Worm (Caenorhabditis elegans) whole organism, L1 larva: ENCODE results near the gene R02F11.10.

Source experiments
- C16A3.4 ChIP-seq: fragments of 150-350 bp; optimal IDR thresholded peaks from 2 replicates; lab custom pipeline; 2014; ENCODE audit warnings: missing biosample characterization, missing genetic modification characterization
- C34B4.2 ChIP-seq: sonication (generic microtip); optimal IDR thresholded peaks from 2 replicates; lab custom pipeline; 2017; ENCODE audit warnings: mild to moderate bottlenecking, missing genetic modification characterization, missing compliant biosample characterization
- F16B12.6 ChIP-seq: fragments of 150-350 bp; optimal IDR thresholded peaks from 2 replicates; lab custom pipeline; 2014; ENCODE audit warnings: missing biosample characterization, missing genetic modification characterization
- aha-1 ChIP-seq: fragments of 150-350 bp; optimal IDR thresholded peaks from 2 replicates; lab custom pipeline; 2014; ENCODE audit warnings: missing biosample characterization, missing genetic modification characterization
- ceh-90 ChIP-seq: sonication (generic microtip); optimal IDR thresholded peaks from 2 replicates; lab custom pipeline; 2016; ENCODE audit warnings: missing genetic modification characterization, missing compliant biosample characterization
- dpl-1 ChIP-seq, 3 experiments: fragments of 150-350 bp in 2 of 3; sonication (generic microtip) in 1 of 3; optimal IDR thresholded peaks; 2 replicates each; lab custom pipeline; 2014 to 2017; ENCODE audit warnings: missing biosample characterization in 3 of 3, missing genetic modification characterization in 3 of 3, missing genetic modification reagents in 3 of 3
- dsc-1 ChIP-seq: sonication (generic microtip); optimal IDR thresholded peaks from 2 replicates; lab custom pipeline; 2016; ENCODE audit warnings: mild to moderate bottlenecking, missing genetic modification characterization, missing compliant biosample characterization
- efl-1 ChIP-seq, 4 experiments: fragments of 150-350 bp; optimal IDR thresholded peaks in 3 of 4; peaks in 1 of 4; 1 replicate in 1 of 4; 2 replicates in 3 of 4; lab custom pipeline; 2014; ENCODE audit warnings: missing biosample characterization in 2 of 4, missing genetic modification characterization in 2 of 4, missing genetic modification reagents in 2 of 4
- efl-3 ChIP-seq: fragments of 200-800 bp; sonication (Bioruptor generic); optimal IDR thresholded peaks from 2 replicates; lab custom pipeline; 2018; ENCODE audit warnings: mild to moderate bottlenecking, missing genetic modification characterization, missing compliant biosample characterization
- elt-2 ChIP-seq: sonication (generic microtip); optimal IDR thresholded peaks from 2 replicates; lab custom pipeline; 2016; ENCODE audit warnings: missing genetic modification characterization, mild to moderate bottlenecking, inconsistent platforms, missing compliant biosample characterization, missing genetic modification reagents
- hlh-4 ChIP-seq: sonication (generic microtip); optimal IDR thresholded peaks from 2 replicates; lab custom pipeline; 2016; ENCODE audit warnings: mild to moderate bottlenecking, missing genetic modification characterization, missing compliant biosample characterization
- jun-1 ChIP-seq: fragments of 150-350 bp; optimal IDR thresholded peaks from 2 replicates; lab custom pipeline; 2014; ENCODE audit warnings: missing biosample characterization, missing genetic modification reagents, missing genetic modification characterization
- lin-13 ChIP-seq: fragments of 150-350 bp; optimal IDR thresholded peaks from 2 replicates; lab custom pipeline; 2014; ENCODE audit warnings: missing biosample characterization, missing genetic modification reagents, missing genetic modification characterization
- lin-14 ChIP-seq: fragments of 200-800 bp; sonication (Bioruptor generic); optimal IDR thresholded peaks from 2 replicates; lab custom pipeline; 2018; ENCODE audit warnings: mild to moderate bottlenecking, missing genetic modification characterization, moderate library complexity, missing compliant biosample characterization
- lin-35 ChIP-seq, 2 experiments: fragments of 150-350 bp; optimal IDR thresholded peaks; 2 replicates each; lab custom pipeline; 2014; ENCODE audit warnings: missing biosample characterization in 2 of 2, missing genetic modification characterization in 2 of 2, missing genetic modification reagents in 2 of 2
- lir-3 ChIP-seq: sonication (generic microtip); optimal IDR thresholded peaks from 2 replicates; lab custom pipeline; 2016; ENCODE audit warnings: mild to moderate bottlenecking, missing genetic modification characterization, moderate library complexity, missing compliant biosample characterization; ENCODE audit not compliant: poor library complexity
- mef-2 ChIP-seq: fragments of 150-350 bp; optimal IDR thresholded peaks from 2 replicates; lab custom pipeline; 2014; ENCODE audit warnings: missing biosample characterization, missing genetic modification characterization
- nhr-12 ChIP-seq: sonication (generic microtip); optimal IDR thresholded peaks from 2 replicates; lab custom pipeline; 2017; ENCODE audit warnings: missing biosample characterization, missing genetic modification characterization
- nhr-20 ChIP-seq: sonication (generic microtip); optimal IDR thresholded peaks from 2 replicates; lab custom pipeline; 2016; ENCODE audit warnings: mild to moderate bottlenecking, missing genetic modification characterization, missing compliant biosample characterization
- nhr-47 ChIP-seq: sonication (generic microtip); optimal IDR thresholded peaks from 2 replicates; lab custom pipeline; 2016; ENCODE audit warnings: mild to moderate bottlenecking, missing genetic modification characterization, moderate library complexity, missing compliant biosample characterization
- nhr-85 ChIP-seq: sonication (generic microtip); peaks from one replicate; lab custom pipeline; 2016; ENCODE audit warnings: missing genetic modification characterization, inconsistent platforms, missing compliant biosample characterization
- pax-3 ChIP-seq: fragments of 200-800 bp; sonication (Bioruptor generic); optimal IDR thresholded peaks from 2 replicates; lab custom pipeline; 2018; ENCODE audit warnings: mild to moderate bottlenecking, missing genetic modification characterization, moderate library complexity, missing compliant biosample characterization
- pqm-1 ChIP-seq: sonication (generic microtip); optimal IDR thresholded peaks from 3 replicates; lab custom pipeline; 2017; ENCODE audit warnings: missing biosample characterization, missing genetic modification characterization
- rnt-1 ChIP-seq: sonication (generic microtip); optimal IDR thresholded peaks from 2 replicates; lab custom pipeline; 2016; ENCODE audit warnings: mild to moderate bottlenecking, missing genetic modification characterization, moderate library complexity, missing compliant biosample characterization
- sptf-1 ChIP-seq: fragments of 150-350 bp; optimal IDR thresholded peaks from 2 replicates; lab custom pipeline; 2014; ENCODE audit warnings: missing biosample characterization, missing genetic modification characterization
- swsn-7 ChIP-seq: sonication (generic microtip); optimal IDR thresholded peaks from 2 replicates; lab custom pipeline; 2016; ENCODE audit warnings: missing genetic modification characterization, missing compliant biosample characterization
- tbx-2 ChIP-seq: sonication (generic microtip); optimal IDR thresholded peaks from 2 replicates; lab custom pipeline; 2016; ENCODE audit warnings: missing genetic modification characterization, missing compliant biosample characterization
- tlp-1 ChIP-seq: fragments of 150-350 bp; optimal IDR thresholded peaks from 2 replicates; lab custom pipeline; 2014; ENCODE audit warnings: missing biosample characterization, missing genetic modification characterization
- unc-30 ChIP-seq: sonication (generic microtip); optimal IDR thresholded peaks from 2 replicates; lab custom pipeline; 2017; ENCODE audit warnings: missing biosample characterization, missing genetic modification characterization
- zag-1 ChIP-seq: fragments of 150-350 bp; optimal IDR thresholded peaks from 2 replicates; lab custom pipeline; 2014; ENCODE audit warnings: missing biosample characterization, missing genetic modification characterization

Gene R02F11.10

ce11 chrV:4750294-4750693 is 38.6 kb upstream of the R02F11.10 start, which contains the start of gene C18G1.6:
TSS of gene C18G1.6 (plus strand) at chrV:4750594.
- no peak for TF ChIP-seq lin-13 (GFP tag; lab: Kevin White, UChicago)
- TF ChIP-seq C16A3.4 (tag; lab: Kevin White, UChicago), result no peak
- TF ChIP-seq efl-1 (optimal IDR thresholded peaks at IDR 0.05; lab: Kevin White, UChicago), result no peak
- no peak for TF ChIP-seq efl-1 (GFP tag; optimal IDR thresholded peaks at IDR 0.05 in 1 of 2; lab: Kevin White, UChicago)
- no peak for TF ChIP-seq aha-1 (tag; lab: Kevin White, UChicago)
- TF ChIP-seq elt-2 (tag; lab: Kevin White, UChicago), result no peak
- no peak for TF ChIP-seq tbx-2 (tag; lab: Kevin White, UChicago)
- TF ChIP-seq nhr-20 (tag; lab: Kevin White, UChicago), result no peak
- no peak for TF ChIP-seq swsn-7 (tag; lab: Kevin White, UChicago)
- TF ChIP-seq mef-2 (tag; lab: Kevin White, UChicago), result no peak
- no peak for TF ChIP-seq pqm-1 (tag; lab: Kevin White, UChicago)
- TF ChIP-seq nhr-47, result no peak
- no peak for TF ChIP-seq lin-14
- TF ChIP-seq nhr-85, result no peak
- no peak for TF ChIP-seq dpl-1 (GFP tag; optimal IDR thresholded peaks at IDR 0.05; lab: Kevin White, UChicago)
- TF ChIP-seq pax-3 (tag; lab: Kevin White, UChicago), result no peak
- no peak for TF ChIP-seq rnt-1 (tag; lab: Kevin White, UChicago)

ce11 chrV:4754123-4754522 is 34.8 kb upstream of the R02F11.10 start, which contains the start of gene hil-4:
TSS of gene hil-4 (plus strand) at chrV:4754313.
- TF ChIP-seq lin-35 (GFP tag; optimal IDR thresholded peaks at IDR 0.05; lab: Kevin White, UChicago) (no peak), dpl-1 (GFP tag; optimal IDR thresholded peaks at IDR 0.05; lab: Kevin White, UChicago) (peak in 1 of 3 experiments; percentile 18), hlh-4 (tag; lab: Kevin White, UChicago) (no peak), efl-1 (optimal IDR thresholded peaks at IDR 0.05; lab: Kevin White, UChicago) (peak in 1 of 2 experiments; percentile 21), efl-1 (GFP tag; optimal IDR thresholded peaks at IDR 0.05 in 1 of 2; lab: Kevin White, UChicago) (no peak)

DNA sequence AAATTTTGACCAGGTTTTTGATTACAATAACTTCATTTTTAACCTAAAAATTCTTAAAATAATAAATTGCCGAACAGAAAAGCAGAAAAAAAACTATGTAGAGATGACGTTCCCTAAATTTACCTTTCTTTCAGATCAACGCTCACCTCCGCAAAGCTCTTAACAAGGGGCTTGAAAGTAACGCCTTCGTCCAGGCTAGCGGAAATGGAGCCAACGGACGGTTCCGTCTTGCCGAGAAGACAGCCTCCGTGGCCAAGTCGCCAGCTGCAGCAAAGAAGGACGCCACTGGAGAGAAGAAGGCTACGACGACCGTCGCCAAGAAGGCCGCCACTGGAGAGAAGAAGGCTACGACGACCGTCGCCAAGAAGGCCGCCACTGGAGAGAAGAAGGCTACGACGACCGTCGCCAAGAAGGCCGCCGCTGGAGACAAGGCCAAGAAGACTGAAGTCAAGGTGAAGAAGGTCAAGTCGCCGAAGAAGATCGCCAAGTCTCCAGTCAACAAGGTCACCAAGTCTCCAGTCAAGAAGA is 34.2 kb upstream of the R02F11.10 start:
- TF ChIP-seq ceh-90 (no peak), C34B4.2 (tag; lab: Kevin White, UChicago) (no peak), jun-1 (tag; lab: Kevin White, UChicago) (no peak), nhr-12 (tag; lab: Kevin White, UChicago) (no peak), unc-30 (tag; lab: Kevin White, UChicago) (no peak), tlp-1 (tag; lab: Kevin White, UChicago) (no peak), zag-1 (tag; lab: Kevin White, UChicago) (no peak), rnt-1 (tag; lab: Kevin White, UChicago) (no peak)

- TF ChIP-seq dsc-1 (tag; lab: Kevin White, UChicago) (no peak), efl-1 (optimal IDR thresholded peaks at IDR 0.05; lab: Kevin White, UChicago) (peak in 1 of 2 experiments; percentile 14), efl-1 (GFP tag; optimal IDR thresholded peaks at IDR 0.05 in 1 of 2; lab: Kevin White, UChicago) (no peak), lir-3 (tag; lab: Kevin White, UChicago) (no peak), ceh-90 (no peak), pax-3 (tag; lab: Kevin White, UChicago) (no peak)
- TF ChIP-seq, all 84 proteins: peak for 1
Measured at ce11 chrV:4755308-4756029, 33.5 kb upstream of the R02F11.10 start, which contains the start of gene pgl-3. TSS of gene pgl-3 (plus strand) at chrV:4755979.

ce11 chrV:4758019-4758418 is 30.9 kb upstream of the R02F11.10 start:
- no peak for TF ChIP-seq efl-3
- TF ChIP-seq sptf-1 (tag; lab: Kevin White, UChicago), result no peak
- TF ChIP-seq F16B12.6, result no peak
